Worm (Caenorhabditis elegans): ENCODE data around the gene ZK1307.3.

ZK1307.3 gene

ce11 chrII:9646928-9647838 lies 5.6 kb downstream of the ZK1307.3 start, which contains the start of gene sqv-8:
sqv-8 (plus strand) TSS chrII:9646978.
- TF ChIP-seq nfya-1 (tag; optimal IDR thresholded peaks at IDR 0.05; ENCODE audit: insufficient read depth) (peak; percentile 33), fkh-10 (GFP tag; optimal IDR thresholded peaks at IDR 0.05) (no peak), elt-2 (tag; optimal IDR thresholded peaks at IDR 0.05) (peak; percentile 73), ceh-28 (tag; optimal IDR thresholded peaks at IDR 0.05) (peak; percentile 63), ceh-82 (tag; optimal IDR thresholded peaks at IDR 0.05) (no peak)

DNA sequence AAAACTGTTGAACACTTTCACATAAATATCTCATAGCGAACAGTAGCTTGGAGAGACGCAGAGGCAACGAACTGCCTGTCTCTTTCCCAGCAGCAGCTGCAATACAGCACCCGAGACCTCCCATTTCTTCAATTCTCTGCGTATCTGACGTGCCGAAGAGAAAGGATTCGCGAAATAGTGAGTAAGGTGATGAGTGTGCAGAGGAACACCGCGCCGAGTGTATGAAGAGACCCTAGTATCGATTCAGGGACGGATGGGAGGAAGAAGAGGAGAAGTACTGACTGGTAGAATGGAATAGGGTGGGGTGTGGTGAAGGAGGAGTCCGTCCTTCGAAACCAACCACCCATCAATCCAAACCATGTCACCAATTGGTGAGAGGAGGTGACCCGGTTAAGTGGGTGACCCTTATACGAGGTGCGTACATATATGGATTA lies 6.7 kb downstream of the ZK1307.3 start:
- TF ChIP-seq nhr-11 (tag; optimal IDR thresholded peaks at IDR 0.05) (peak; percentile 78), elt-2 (tag; optimal IDR thresholded peaks at IDR 0.05) (peak; percentile 60), pqm-1 (tag; optimal IDR thresholded peaks at IDR 0.05) (peak; percentile 13), ceh-16 (tag; optimal IDR thresholded peaks at IDR 0.05) (no peak), eor-1 (tag; optimal IDR thresholded peaks at IDR 0.05) (no peak), hmg-11 (tag; optimal IDR thresholded peaks at IDR 0.05) (peak; percentile 86), ceh-28 (tag; optimal IDR thresholded peaks at IDR 0.05) (peak; percentile 85), unc-39 (tag; optimal IDR thresholded peaks at IDR 0.05) (no peak), pha-4 (tag; optimal IDR thresholded peaks at IDR 0.05) (peak; percentile 77), ztf-4 (tag; optimal IDR thresholded peaks at IDR 0.05) (no peak), fkh-10 (GFP tag; optimal IDR thresholded peaks at IDR 0.05) (no peak), lsy-12 (tag; optimal IDR thresholded peaks at IDR 0.05) (peak; percentile 56), daf-12 (tag; optimal IDR thresholded peaks at IDR 0.05) (no peak), nfya-1 (tag; optimal IDR thresholded peaks at IDR 0.05; ENCODE audit: insufficient read depth) (peak; percentile 88), sea-2 (GFP tag; optimal IDR thresholded peaks at IDR 0.05) (no peak), jun-1 (tag; optimal IDR thresholded peaks at IDR 0.05) (peak; percentile 43), tbx-2 (tag; optimal IDR thresholded peaks at IDR 0.05) (peak; percentile 30), lin-15B (tag; optimal IDR thresholded peaks at IDR 0.05) (peak; percentile 52), egl-5 (tag; optimal IDR thresholded peaks at IDR 0.05) (peak; percentile 92), elt-3 (tag; optimal IDR thresholded peaks at IDR 0.05) (no peak), nhr-25 (tag; optimal IDR thresholded peaks at IDR 0.05) (peak; percentile 88), snpc-4 (tag; optimal IDR thresholded peaks at IDR 0.05) (peak; percentile 4), ZK546.5 (tag; optimal IDR thresholded peaks at IDR 0.05) (no peak), elt-1 (tag; optimal IDR thresholded peaks at IDR 0.05) (peak; percentile 73), nhr-76 (tag; optimal IDR thresholded peaks at IDR 0.05) (no peak), nhr-28 (tag; optimal IDR thresholded peaks at IDR 0.05) (no peak), unc-62 (GFP tag; optimal IDR thresholded peaks at IDR 0.05) (peak; percentile 64), nhr-43 (tag; optimal IDR thresholded peaks at IDR 0.05; ENCODE audit: poor library complexity, severe bottlenecking) (peak; percentile 41), nhr-23 (tag; optimal IDR thresholded peaks at IDR 0.05) (peak; percentile 76), R02D3.7 (tag; optimal IDR thresholded peaks at IDR 0.05) (peak; percentile 47), fos-1 (tag; optimal IDR thresholded peaks at IDR 0.05) (no peak), mdl-1 (tag; optimal IDR thresholded peaks at IDR 0.05) (peak; percentile 66), lin-39 (tag; optimal IDR thresholded peaks at IDR 0.05) (peak; percentile 11), zag-1 (tag; optimal IDR thresholded peaks at IDR 0.05) (no peak), ama-1 (optimal IDR thresholded peaks at IDR 0.05) (peak; percentile 86), ceh-82 (tag; optimal IDR thresholded peaks at IDR 0.05) (no peak), nhr-77 (tag; optimal IDR thresholded peaks at IDR 0.05) (no peak), nhr-12 (tag; optimal IDR thresholded peaks at IDR 0.05) (no peak)

- no peak for TF ChIP-seq elt-3 (tag; optimal IDR thresholded peaks at IDR 0.05)
- no peak for TF ChIP-seq tbx-2 (tag; optimal IDR thresholded peaks at IDR 0.05)
- TF ChIP-seq nfya-1 (tag; optimal IDR thresholded peaks at IDR 0.05; ENCODE audit: insufficient read depth), result no peak
- no peak for TF ChIP-seq R02D3.7 (tag; optimal IDR thresholded peaks at IDR 0.05)
- TF ChIP-seq ZK546.5 (tag; optimal IDR thresholded peaks at IDR 0.05), result no peak
- no peak for TF ChIP-seq eor-1 (tag; optimal IDR thresholded peaks at IDR 0.05)
- TF ChIP-seq ceh-16 (tag; optimal IDR thresholded peaks at IDR 0.05), result peak; percentile 7
- no peak for TF ChIP-seq ceh-82 (tag; optimal IDR thresholded peaks at IDR 0.05)
- TF ChIP-seq fkh-10 (GFP tag; optimal IDR thresholded peaks at IDR 0.05), result no peak
- peak; percentile 72 for TF ChIP-seq pqm-1 (tag; optimal IDR thresholded peaks at IDR 0.05)
- TF ChIP-seq hmg-11 (tag; optimal IDR thresholded peaks at IDR 0.05), result no peak
- no peak for TF ChIP-seq ztf-11 (tag; optimal IDR thresholded peaks at IDR 0.05)
- no peak for TF ChIP-seq ztf-4 (tag; optimal IDR thresholded peaks at IDR 0.05)
- no peak for TF ChIP-seq nhr-23 (tag; optimal IDR thresholded peaks at IDR 0.05)
- no peak for TF ChIP-seq nhr-43 (tag; optimal IDR thresholded peaks at IDR 0.05; ENCODE audit: poor library complexity, severe bottlenecking)
- no peak for TF ChIP-seq jun-1 (tag; optimal IDR thresholded peaks at IDR 0.05)
- no peak for TF ChIP-seq nhr-77 (tag; optimal IDR thresholded peaks at IDR 0.05)
- TF ChIP-seq egl-27 (tag; optimal IDR thresholded peaks at IDR 0.05), result no peak
- TF ChIP-seq lin-15B (tag; optimal IDR thresholded peaks at IDR 0.05), result no peak
- TF ChIP-seq unc-39 (tag; optimal IDR thresholded peaks at IDR 0.05), result no peak
- TF ChIP-seq elt-1 (tag; optimal IDR thresholded peaks at IDR 0.05), result peak; percentile 96
- TF ChIP-seq sea-2 (GFP tag; optimal IDR thresholded peaks at IDR 0.05), result no peak
- TF ChIP-seq daf-12 (tag; optimal IDR thresholded peaks at IDR 0.05), result no peak
- TF ChIP-seq nhr-12 (tag; optimal IDR thresholded peaks at IDR 0.05), result no peak
- no peak for TF ChIP-seq ceh-28 (tag; optimal IDR thresholded peaks at IDR 0.05)
- TF ChIP-seq nhr-25 (tag; optimal IDR thresholded peaks at IDR 0.05), result peak; percentile 58
- TF ChIP-seq skn-1 (tag; optimal IDR thresholded peaks at IDR 0.05), result no peak
- TF ChIP-seq ceh-9 (tag; optimal IDR thresholded peaks at IDR 0.05), result no peak
- peak; percentile 31 for TF ChIP-seq pha-4 (tag; optimal IDR thresholded peaks at IDR 0.05)
- TF ChIP-seq lsy-12 (tag; optimal IDR thresholded peaks at IDR 0.05), result no peak
- no peak for TF ChIP-seq ama-1 (optimal IDR thresholded peaks at IDR 0.05)
Measured at ce11 chrII:9644940-9645634, 7.7 kb downstream of the ZK1307.3 start.
